Fruit fly (Drosophila melanogaster) whole organism, prepupa: ENCODE results near the gene CG33978.

ENCODE experiments used
- CG10631 ChIP-seq: fragments of 200-800 bp; sonication (Bioruptor generic); optimal IDR thresholded peaks from 2 replicates; lab custom pipeline; 2016; ENCODE audit warnings: missing biosample characterization, missing genetic modification characterization
- Eip75B ChIP-seq: fragments of 200-800 bp; sonication (Bioruptor generic); optimal IDR thresholded peaks from 3 replicates; lab custom pipeline; 2016; ENCODE audit warnings: missing biosample characterization, missing genetic modification characterization
- net ChIP-seq: fragments of 200-800 bp; sonication (Bioruptor generic); optimal IDR thresholded peaks from 3 replicates; lab custom pipeline; 2016; ENCODE audit warnings: missing biosample characterization, missing genetic modification characterization
- pdm3 ChIP-seq: fragments of 200-800 bp; sonication (Bioruptor generic); optimal IDR thresholded peaks from 3 replicates; lab custom pipeline; 2016; ENCODE audit warnings: missing biosample characterization, missing genetic modification characterization

DNA sequence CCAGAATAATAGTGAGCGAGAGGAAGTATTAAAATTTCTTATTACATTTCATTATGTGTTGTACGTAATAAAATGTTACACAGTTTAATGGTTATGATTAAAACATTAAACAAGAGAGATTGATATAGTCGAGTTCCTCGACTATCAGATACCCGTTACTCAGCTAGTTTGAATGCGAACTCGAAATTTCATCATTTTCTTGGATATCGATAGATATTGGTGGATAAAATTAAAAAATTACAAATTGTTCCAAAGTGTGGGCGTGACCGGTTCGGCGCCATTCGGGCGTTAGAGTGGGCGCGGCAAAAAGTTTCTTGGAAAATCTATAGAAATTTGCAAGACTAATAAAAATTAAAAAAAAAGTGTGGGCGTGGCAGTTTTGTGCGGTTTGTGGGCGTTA, 10.3 kb downstream of the CG33978 start:
- TF ChIP-seq Eip75B (GFP tag; lab: Kevin White, UChicago) (no peak), CG10631 (no peak), net (GFP tag; lab: Kevin White, UChicago) (no peak), pdm3 (GFP tag; lab: Kevin White, UChicago) (no peak)
